Worm (Caenorhabditis elegans) whole organism, L4/young adult: ENCODE measurements around the gene C32D5.12.

ENCODE experiments used
- W03F9.2 ChIP-seq: fragments of 150-350 bp; optimal IDR thresholded peaks from 2 replicates; lab custom pipeline; 2014; ENCODE audit warnings: missing biosample characterization, missing genetic modification characterization
- dao-5 ChIP-seq: sonication (generic microtip); optimal IDR thresholded peaks from 2 replicates; lab custom pipeline; 2016; ENCODE audit warnings: missing genotype, missing genetic modification characterization, moderate library complexity, missing compliant biosample characterization
- him-1 ChIP-seq: sonication (generic microtip); optimal IDR thresholded peaks from 2 replicates; lab custom pipeline; 2016; ENCODE audit warnings: missing genotype, missing genetic modification reagents, missing genetic modification characterization, missing compliant biosample characterization

- no peak for TF ChIP-seq dao-5 (tag; lab: Kevin White, UChicago)
- TF ChIP-seq him-1 (tag; lab: Kevin White, UChicago): no peak
- no peak for TF ChIP-seq W03F9.2 (tag; lab: Kevin White, UChicago)
Observed at ce11 chrII:6334745-6335260, 24.0 kb downstream of the C32D5.12 start.
